Worm (Caenorhabditis elegans) whole organism, L4 larva: ENCODE data around the gene emc-3.

Experiments used
- F10B5.3 ChIP-seq: sonication (generic microtip); optimal IDR thresholded peaks from 2 replicates; lab custom pipeline; 2016; ENCODE audit warnings: mild to moderate bottlenecking, missing genetic modification characterization, missing compliant biosample characterization
- T26A8.4 ChIP-seq: fragments of 200-800 bp; sonication (Bioruptor generic); IDR thresholded peaks from 2 replicates; pipeline ENCODE4 v1.3.6; 2022; ENCODE audit warnings: missing genetic modification characterization, missing compliant biosample characterization
- Y5F2A.4 ChIP-seq: fragments of 200-800 bp; sonication (Bioruptor generic); optimal IDR thresholded peaks from 2 replicates; lab custom pipeline; 2018; ENCODE audit warnings: mild to moderate bottlenecking, missing genetic modification characterization, missing compliant biosample characterization
- aha-1 ChIP-seq: fragments of 150-350 bp; peaks from one replicate; lab custom pipeline; 2014; ENCODE audit warnings: missing biosample characterization, missing genetic modification characterization
- aly-2 ChIP-seq: sonication (generic microtip); optimal IDR thresholded peaks from 2 replicates; lab custom pipeline; 2018; ENCODE audit warnings: missing biosample characterization, missing genetic modification characterization
- ceh-20 ChIP-seq: fragments of 200-800 bp; sonication (Bioruptor generic); IDR thresholded peaks from 2 replicates; pipeline ENCODE4 v1.3.6; 2022; ENCODE audit warnings: missing genetic modification reagents, missing genetic modification characterization, missing compliant biosample characterization
- ceh-62 ChIP-seq: sonication (generic microtip); optimal IDR thresholded peaks from 2 replicates; lab custom pipeline; 2017; ENCODE audit warnings: missing biosample characterization, missing genetic modification characterization
- daf-12 ChIP-seq: fragments of 150-350 bp; optimal IDR thresholded peaks from 2 replicates; lab custom pipeline; 2014; ENCODE audit warnings: missing biosample characterization, missing genetic modification reagents, missing genetic modification characterization
- daf-16 ChIP-seq, 3 experiments: sonication (generic microtip); optimal IDR thresholded peaks; 2 replicates each; lab custom pipeline; 2016 to 2017; ENCODE audit warnings: missing genetic modification characterization in 3 of 3, missing genetic modification reagents in 3 of 3, mild to moderate bottlenecking in 2 of 3, missing compliant biosample characterization in 2 of 3, missing biosample characterization in 1 of 3, moderate library complexity in 1 of 3
- daf-8 ChIP-seq: fragments of 200-800 bp; sonication (Bioruptor generic); IDR thresholded peaks from 2 replicates; pipeline ENCODE4 v1.3.6; 2022; ENCODE audit warnings: missing genetic modification characterization, missing compliant biosample characterization
- dmd-6 ChIP-seq: fragments of 200-800 bp; sonication (Bioruptor generic); IDR thresholded peaks from 2 replicates; pipeline ENCODE4 v1.3.6; 2022; ENCODE audit warnings: missing genetic modification reagents, missing genetic modification characterization, missing compliant biosample characterization
- dve-1 ChIP-seq: sonication (generic microtip); optimal IDR thresholded peaks from 2 replicates; lab custom pipeline; 2017; ENCODE audit warnings: antibody characterized with exemption, mild to moderate bottlenecking, missing genetic modification characterization, missing compliant biosample characterization; ENCODE audit not compliant: insufficient read depth
- hif-1 ChIP-seq, 2 experiments: sonication (generic microtip); optimal IDR thresholded peaks; 2 replicates each; lab custom pipeline; 2016 to 2017; ENCODE audit warnings: missing compliant biosample characterization in 2 of 2, missing genetic modification characterization in 2 of 2, missing genetic modification reagents in 2 of 2, missing genotype in 2 of 2, mild to moderate bottlenecking in 1 of 2
- hlh-11 ChIP-seq: fragments of 200-800 bp; sonication (Bioruptor generic); optimal IDR thresholded peaks from 2 replicates; lab custom pipeline; 2018; ENCODE audit warnings: mild to moderate bottlenecking, missing genetic modification characterization, missing compliant biosample characterization
- hlh-30 ChIP-seq: sonication (generic microtip); optimal IDR thresholded peaks from 2 replicates; lab custom pipeline; 2017; ENCODE audit warnings: antibody characterized with exemption, mild to moderate bottlenecking, missing genetic modification characterization, missing compliant biosample characterization; ENCODE audit not compliant: insufficient read depth
- hmg-1.1 ChIP-seq: fragments of 200-800 bp; sonication (Bioruptor generic); IDR thresholded peaks from 2 replicates; pipeline ENCODE4 v1.3.6; 2022; ENCODE audit warnings: missing genetic modification reagents, missing genetic modification characterization, missing compliant biosample characterization
- lin-13 ChIP-seq: fragments of 150-350 bp; optimal IDR thresholded peaks from 2 replicates; lab custom pipeline; 2014; ENCODE audit warnings: missing biosample characterization, missing genetic modification reagents, missing genetic modification characterization
- lin-15B ChIP-seq: fragments of 150-350 bp; sonication (generic microtip); optimal IDR thresholded peaks from 3 replicates; lab custom pipeline; 2014; ENCODE audit warnings: missing biosample characterization, missing genetic modification characterization
- lin-38 ChIP-seq: fragments of 200-800 bp; sonication (Bioruptor generic); IDR thresholded peaks from 2 replicates; pipeline ENCODE4 v1.3.6; 2022; ENCODE audit warnings: missing genetic modification reagents, missing genetic modification characterization, missing compliant biosample characterization
- lir-3 ChIP-seq: sonication (generic microtip); optimal IDR thresholded peaks from 2 replicates; lab custom pipeline; 2016; ENCODE audit warnings: mild to moderate bottlenecking, missing genetic modification characterization, missing compliant biosample characterization
- lsy-2 ChIP-seq, 2 experiments: fragments of 150-350 bp in 1 of 2; sonication (generic microtip) in 1 of 2; optimal IDR thresholded peaks; 2 replicates each; lab custom pipeline; 2014 to 2017; ENCODE audit warnings: missing biosample characterization in 2 of 2, missing genetic modification characterization in 2 of 2
- mep-1 ChIP-seq: fragments of 150-350 bp; sonication (generic microtip); optimal IDR thresholded peaks from 3 replicates; lab custom pipeline; 2014; ENCODE audit warnings: missing biosample characterization, missing genetic modification characterization
- mxl-2 ChIP-seq: fragments of 200-800 bp; sonication (Bioruptor generic); conservative IDR thresholded peaks from 2 replicates; pipeline ENCODE4 v1.3.6; 2022; ENCODE audit warnings: missing genetic modification reagents, missing genetic modification characterization, missing compliant biosample characterization
- mxl-3 ChIP-seq: fragments of 200-800 bp; sonication (Bioruptor generic); optimal IDR thresholded peaks from 2 replicates; lab custom pipeline; 2018; ENCODE audit warnings: mild to moderate bottlenecking, missing genetic modification characterization, missing compliant biosample characterization
- nhr-102 ChIP-seq: sonication (generic microtip); optimal IDR thresholded peaks from 2 replicates; lab custom pipeline; 2016; ENCODE audit warnings: mild to moderate bottlenecking, missing genetic modification characterization, moderate library complexity, missing compliant biosample characterization
- nhr-11 ChIP-seq: fragments of 150-350 bp; optimal IDR thresholded peaks from 2 replicates; lab custom pipeline; 2014; ENCODE audit warnings: missing biosample characterization, missing genetic modification characterization
- nhr-237 ChIP-seq: sonication (generic microtip); optimal IDR thresholded peaks from 2 replicates; lab custom pipeline; 2017; ENCODE audit warnings: missing biosample characterization, missing genetic modification characterization
- nhr-41 ChIP-seq: fragments of 200-800 bp; sonication (Bioruptor generic); IDR thresholded peaks from 2 replicates; pipeline ENCODE4 v1.3.6; 2022; ENCODE audit warnings: missing genetic modification reagents, missing genetic modification characterization, missing compliant biosample characterization
- nhr-6 ChIP-seq: fragments of 150-350 bp; optimal IDR thresholded peaks from 2 replicates; lab custom pipeline; 2014; ENCODE audit warnings: missing biosample characterization, missing genetic modification characterization
- nhr-77 ChIP-seq: fragments of 150-350 bp; optimal IDR thresholded peaks from 2 replicates; lab custom pipeline; 2014; ENCODE audit warnings: missing biosample characterization, missing genetic modification characterization
- saeg-2 ChIP-seq: fragments of 200-800 bp; sonication (Bioruptor generic); IDR thresholded peaks from 2 replicates; pipeline ENCODE4 v1.3.6; 2022; ENCODE audit warnings: missing genetic modification reagents, missing genetic modification characterization, missing compliant biosample characterization
- set-16 ChIP-seq: fragments of 200-800 bp; sonication (Bioruptor generic); IDR thresholded peaks from 2 replicates; pipeline ENCODE4 v1.3.6; 2022; ENCODE audit warnings: missing genetic modification reagents, missing genetic modification characterization, missing compliant biosample characterization
- spr-1 ChIP-seq: sonication (generic microtip); optimal IDR thresholded peaks from 2 replicates; lab custom pipeline; 2016; ENCODE audit warnings: mild to moderate bottlenecking, missing genetic modification characterization, missing compliant biosample characterization
- spr-3 ChIP-seq: fragments of 200-800 bp; sonication (Bioruptor generic); optimal IDR thresholded peaks from 2 replicates; lab custom pipeline; 2018; ENCODE audit warnings: mild to moderate bottlenecking, missing genetic modification characterization, missing compliant biosample characterization
- tra-1 ChIP-seq: fragments of 200-800 bp; sonication (Bioruptor generic); IDR thresholded peaks from 2 replicates; pipeline ENCODE4 v1.3.6; 2022; ENCODE audit warnings: missing genetic modification reagents, missing genetic modification characterization, missing compliant biosample characterization
- zip-11 ChIP-seq: fragments of 200-800 bp; sonication (Bioruptor generic); IDR thresholded peaks from 2 replicates; pipeline ENCODE4 v1.3.6; 2022; ENCODE audit warnings: missing genetic modification characterization, missing compliant biosample characterization

The emc-3 gene

DNA sequence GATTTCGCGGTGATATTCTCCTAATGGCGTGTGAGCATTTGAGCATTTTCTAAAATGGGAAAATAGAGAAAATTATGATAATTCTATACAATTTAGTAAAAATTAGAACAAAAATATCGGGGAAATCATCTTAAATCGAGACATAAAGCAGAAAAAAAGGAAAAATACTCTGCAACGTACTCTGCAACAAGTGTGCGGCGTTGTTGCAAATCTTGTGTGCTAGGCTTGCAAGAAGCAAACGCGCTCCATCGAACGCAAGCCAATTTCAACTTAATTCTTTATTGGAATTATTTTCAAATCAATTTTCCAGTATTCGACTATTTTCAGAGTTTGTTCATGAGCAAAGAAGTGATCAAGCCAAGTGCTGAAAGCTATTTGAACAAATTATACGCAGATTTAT is 4.3 kb upstream of the emc-3 start, which contains the start of the genes Y62E10A.20, Y62E10A.23 and mdt-9 (continued):
- no peak for TF ChIP-seq dmd-6 (GFP tag; lab: Robert Waterston, UW)
- TF ChIP-seq nhr-77 (tag; lab: Kevin White, UChicago) = peak; percentile 38
- TF ChIP-seq lin-13 (GFP tag; lab: Kevin White, UChicago) = peak; percentile 88
- TF ChIP-seq mep-1 = peak; percentile 86
- TF ChIP-seq hlh-30 = peak; percentile 45
- no peak for TF ChIP-seq daf-16 (GFP tag; optimal IDR thresholded peaks at IDR 0.05; lab: Kevin White, UChicago)
- TF ChIP-seq daf-16 (tag; optimal IDR thresholded peaks at IDR 0.05; lab: Kevin White, UChicago) = peak; percentile 31
- no peak for TF ChIP-seq hlh-11 (tag; lab: Kevin White, UChicago)
- TF ChIP-seq saeg-2 = no peak
- TF ChIP-seq F10B5.3 (tag; lab: Kevin White, UChicago) = no peak
- peak; percentile 96 for TF ChIP-seq aha-1 (tag; lab: Kevin White, UChicago)
- no peak for TF ChIP-seq nhr-41 (GFP tag; lab: Robert Waterston, UW)
- no peak for TF ChIP-seq daf-12 (tag; lab: Kevin White, UChicago)
- peak; percentile 19 for TF ChIP-seq nhr-102 (tag; lab: Kevin White, UChicago)
- 0 out of 2 replicates have a peak, but pooled peaks have one; percentile 46 for TF ChIP-seq T26A8.4 (GFP tag; lab: Robert Waterston, UW)
- TF ChIP-seq zip-11 = no peak
- TF ChIP-seq nhr-6 (tag; lab: Kevin White, UChicago) = peak; percentile 92
- TF ChIP-seq lin-15B (tag; lab: Kevin White, UChicago) = peak; percentile 7
- no peak for TF ChIP-seq nhr-237 (tag; lab: Kevin White, UChicago)

ce11 chrIV:13383763-13384436 is 2.2 kb upstream of the emc-3 start, which contains the start of gene rab-19:
rab-19 (minus strand) TSS chrIV:13384386.
- TF ChIP-seq dve-1 (tag; lab: Kevin White, UChicago) = no peak
- no peak for TF ChIP-seq zip-11
- TF ChIP-seq T26A8.4 (GFP tag; lab: Robert Waterston, UW) = no peak
- TF ChIP-seq spr-3 (GFP tag; lab: Kevin White, UChicago) = no peak
- TF ChIP-seq tra-1 (GFP tag; lab: Robert Waterston, UW) = no peak
- no peak for TF ChIP-seq aly-2 (tag; lab: Kevin White, UChicago)
- TF ChIP-seq ceh-62 (tag; lab: Kevin White, UChicago) = no peak
- peak; percentile 10 for TF ChIP-seq mep-1
- peak; percentile 60 for TF ChIP-seq aha-1 (tag; lab: Kevin White, UChicago)
- no peak for TF ChIP-seq lir-3 (tag; lab: Kevin White, UChicago)
- TF ChIP-seq nhr-77 (tag; lab: Kevin White, UChicago) = no peak
- TF ChIP-seq hmg-1.1 (GFP tag; lab: Robert Waterston, UW) = 0 out of 2 replicates have a peak, but pooled peaks have one; percentile 40
- peak in 1 of 2 experiments; percentile 19 for TF ChIP-seq hif-1 (tag; optimal IDR thresholded peaks at IDR 0.05; lab: Kevin White, UChicago)
- TF ChIP-seq hlh-11 (tag; lab: Kevin White, UChicago) = no peak
- TF ChIP-seq lsy-2 (tag; optimal IDR thresholded peaks at IDR 0.05; lab: Kevin White, UChicago) = no peak
- no peak for TF ChIP-seq mxl-3 (GFP tag; lab: Kevin White, UChicago)
- TF ChIP-seq lin-13 (GFP tag; lab: Kevin White, UChicago) = no peak
- no peak for TF ChIP-seq spr-1 (tag; lab: Kevin White, UChicago)
- peak; percentile 32; the same call in 1 of the 2 replicates for TF ChIP-seq lin-38 (GFP tag; lab: Robert Waterston, UW)
- TF ChIP-seq ceh-20 (GFP tag; lab: Robert Waterston, UW) = no peak

- TF ChIP-seq zip-11 (no peak), hmg-1.1 (GFP tag; lab: Robert Waterston, UW) (no peak), mxl-2 (GFP tag; lab: Robert Waterston, UW) (no peak), nhr-11 (tag; lab: Kevin White, UChicago) (no peak), set-16 (GFP tag; lab: Robert Waterston, UW) (no peak), daf-8 (GFP tag; lab: Robert Waterston, UW) (no peak), Y5F2A.4 (GFP tag; lab: Kevin White, UChicago) (no peak), dmd-6 (GFP tag; lab: Robert Waterston, UW) (no peak)
Observed at ce11 chrIV:13380506-13380905, 1.2 kb downstream of the emc-3 start.
